Worm (Caenorhabditis elegans): ENCODE data around the gene mam-7.

The mam-7 gene

ce11 chrIII:9922310-9922709 lies 29.4 kb downstream of the mam-7 start:
- TF ChIP-seq ztf-29 (GFP tag; IDR thresholded peaks at IDR 0.05) = no peak
- no peak for TF ChIP-seq T22C8.4 (GFP tag; IDR thresholded peaks at IDR 0.05)
- TF ChIP-seq ztf-23 (GFP tag; IDR thresholded peaks at IDR 0.05) = no peak
- no peak for TF ChIP-seq cog-1 (tag; optimal IDR thresholded peaks at IDR 0.05)
- no peak for TF ChIP-seq med-1 (GFP tag; optimal IDR thresholded peaks at IDR 0.05; ENCODE audit: insufficient read depth)
- no peak for TF ChIP-seq ref-1 (GFP tag; conservative IDR thresholded peaks at IDR 0.05)
- TF ChIP-seq flt-1 (GFP tag; IDR thresholded peaks at IDR 0.05) = no peak
- no peak for TF ChIP-seq tab-1 (GFP tag; IDR thresholded peaks at IDR 0.05)
- TF ChIP-seq klf-2 (GFP tag; conservative IDR thresholded peaks at IDR 0.05) = no peak

DNA sequence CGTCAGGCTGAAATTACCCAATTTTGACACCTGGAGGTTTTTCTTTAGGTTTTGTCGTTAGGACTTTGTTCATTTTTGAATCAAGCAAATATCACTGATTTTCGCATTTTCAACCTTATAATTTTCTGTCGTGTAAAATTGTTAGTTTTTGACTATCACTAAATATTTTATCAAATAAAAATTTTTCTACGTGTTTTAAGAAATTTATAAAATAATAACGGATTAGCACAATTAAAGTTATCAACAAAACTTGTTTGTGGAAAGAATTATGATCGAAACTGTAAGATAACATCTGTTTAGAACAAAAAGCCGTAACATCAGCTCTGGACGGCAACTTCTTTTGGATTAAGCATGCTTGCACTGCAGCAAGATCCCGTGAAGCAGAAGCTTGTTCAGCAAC lies 29.9 kb downstream of the mam-7 start, which contains the start of gene cbp-2:
cbp-2 (plus strand) TSS at position 301 of the 400 bp plus-strand sequence.
- TF ChIP-seq T22C8.4 (GFP tag; IDR thresholded peaks at IDR 0.05) (no peak), cog-1 (tag; optimal IDR thresholded peaks at IDR 0.05) (no peak), ztf-29 (GFP tag; IDR thresholded peaks at IDR 0.05) (no peak), flt-1 (GFP tag; IDR thresholded peaks at IDR 0.05) (no peak), ztf-23 (GFP tag; IDR thresholded peaks at IDR 0.05) (no peak), tab-1 (GFP tag; IDR thresholded peaks at IDR 0.05) (no peak), med-1 (GFP tag; optimal IDR thresholded peaks at IDR 0.05; ENCODE audit: insufficient read depth) (no peak), klf-2 (GFP tag; conservative IDR thresholded peaks at IDR 0.05) (no peak), ref-1 (GFP tag; conservative IDR thresholded peaks at IDR 0.05) (no peak)

ce11 chrIII:9926650-9927049 lies 33.7 kb downstream of the mam-7 start, which contains the start of gene ttr-3:
TSS of gene ttr-3 (minus strand) at chrIII:9926750.
- no peak for TF ChIP-seq flt-1 (GFP tag; IDR thresholded peaks at IDR 0.05)
- no peak for TF ChIP-seq ztf-23 (GFP tag; IDR thresholded peaks at IDR 0.05)
- TF ChIP-seq ztf-29 (GFP tag; IDR thresholded peaks at IDR 0.05) = no peak
- no peak for TF ChIP-seq cog-1 (tag; optimal IDR thresholded peaks at IDR 0.05)
- TF ChIP-seq klf-2 (GFP tag; conservative IDR thresholded peaks at IDR 0.05) = no peak
- no peak for TF ChIP-seq ref-1 (GFP tag; conservative IDR thresholded peaks at IDR 0.05)
- no peak for TF ChIP-seq med-1 (GFP tag; optimal IDR thresholded peaks at IDR 0.05; ENCODE audit: insufficient read depth)
- TF ChIP-seq tab-1 (GFP tag; IDR thresholded peaks at IDR 0.05) = no peak
- no peak for TF ChIP-seq T22C8.4 (GFP tag; IDR thresholded peaks at IDR 0.05)

ce11 chrIII:9927378-9927777 lies 34.4 kb downstream of the mam-7 start, which contains the start of gene ttr-2:
TSS of gene ttr-2 (plus strand) at chrIII:9927769.
- no peak for TF ChIP-seq T22C8.4 (GFP tag; IDR thresholded peaks at IDR 0.05)
- no peak for TF ChIP-seq tab-1 (GFP tag; IDR thresholded peaks at IDR 0.05)
- no peak for TF ChIP-seq ref-1 (GFP tag; conservative IDR thresholded peaks at IDR 0.05)
- TF ChIP-seq cog-1 (tag; optimal IDR thresholded peaks at IDR 0.05) = no peak

DNA sequence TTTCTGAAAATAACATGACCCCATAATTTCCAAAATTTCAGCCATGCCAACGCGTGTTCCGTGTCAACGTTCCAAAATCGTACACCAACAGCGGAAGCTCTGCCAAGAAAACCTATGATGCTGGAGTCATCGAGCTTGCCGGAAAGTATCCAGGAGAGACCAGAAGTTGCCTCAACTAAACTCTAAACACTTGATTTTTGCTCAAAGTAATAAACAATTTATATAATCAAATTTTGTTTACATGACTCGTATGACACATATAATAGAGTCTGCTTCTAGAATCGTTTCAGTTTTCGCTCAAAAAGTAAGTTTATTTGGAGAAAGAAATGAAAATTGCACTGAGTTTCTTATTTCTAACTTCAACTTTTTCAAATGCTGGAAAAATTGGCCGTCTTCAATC lies 35.8 kb downstream of the mam-7 start, which contains the start of gene ttr-1:
ttr-1 (plus strand) TSS at position 301 of the 400 bp plus-strand sequence.
- TF ChIP-seq tab-1 (GFP tag; IDR thresholded peaks at IDR 0.05) = no peak
- no peak for TF ChIP-seq ref-1 (GFP tag; conservative IDR thresholded peaks at IDR 0.05)
- TF ChIP-seq cog-1 (tag; optimal IDR thresholded peaks at IDR 0.05) = no peak
- no peak for TF ChIP-seq flt-1 (GFP tag; IDR thresholded peaks at IDR 0.05)
- TF ChIP-seq med-1 (GFP tag; optimal IDR thresholded peaks at IDR 0.05; ENCODE audit: insufficient read depth) = no peak
- no peak for TF ChIP-seq T22C8.4 (GFP tag; IDR thresholded peaks at IDR 0.05)
- no peak for TF ChIP-seq klf-2 (GFP tag; conservative IDR thresholded peaks at IDR 0.05)
- TF ChIP-seq ztf-23 (GFP tag; IDR thresholded peaks at IDR 0.05) = no peak
- TF ChIP-seq ztf-29 (GFP tag; IDR thresholded peaks at IDR 0.05) = no peak

DNA sequence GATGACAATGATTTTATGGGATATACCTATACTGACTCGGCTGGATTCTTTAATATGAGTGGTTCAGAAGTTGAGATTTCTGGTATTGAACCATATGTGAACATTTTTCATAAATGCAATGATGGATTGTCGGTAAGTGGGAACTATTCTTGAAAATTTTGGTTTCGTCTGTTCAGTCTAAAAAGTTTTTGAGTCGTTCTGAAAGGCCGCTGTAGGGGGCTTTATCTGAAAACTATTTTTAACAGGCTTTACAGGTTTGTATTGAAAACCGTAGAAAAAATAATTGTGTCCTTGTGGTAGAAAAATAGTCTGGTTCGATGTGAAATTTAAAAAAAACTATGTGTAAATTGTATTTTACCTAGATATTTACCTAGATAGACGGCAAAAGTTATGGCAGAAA lies 36.6 kb downstream of the mam-7 start:
- no peak for TF ChIP-seq med-1 (GFP tag; optimal IDR thresholded peaks at IDR 0.05; ENCODE audit: insufficient read depth)
- TF ChIP-seq klf-2 (GFP tag; conservative IDR thresholded peaks at IDR 0.05) = no peak
- no peak for TF ChIP-seq T22C8.4 (GFP tag; IDR thresholded peaks at IDR 0.05)
- no peak for TF ChIP-seq ztf-29 (GFP tag; IDR thresholded peaks at IDR 0.05)
- TF ChIP-seq flt-1 (GFP tag; IDR thresholded peaks at IDR 0.05) = no peak
- TF ChIP-seq cog-1 (tag; optimal IDR thresholded peaks at IDR 0.05) = no peak
- TF ChIP-seq tab-1 (GFP tag; IDR thresholded peaks at IDR 0.05) = no peak
- TF ChIP-seq ref-1 (GFP tag; conservative IDR thresholded peaks at IDR 0.05) = no peak
- no peak for TF ChIP-seq ztf-23 (GFP tag; IDR thresholded peaks at IDR 0.05)

- TF ChIP-seq ztf-23 (GFP tag; IDR thresholded peaks at IDR 0.05) (no peak), med-1 (GFP tag; optimal IDR thresholded peaks at IDR 0.05; ENCODE audit: insufficient read depth) (no peak), cog-1 (tag; optimal IDR thresholded peaks at IDR 0.05) (no peak), tab-1 (GFP tag; IDR thresholded peaks at IDR 0.05) (no peak), ztf-29 (GFP tag; IDR thresholded peaks at IDR 0.05) (no peak), flt-1 (GFP tag; IDR thresholded peaks at IDR 0.05) (no peak), T22C8.4 (GFP tag; IDR thresholded peaks at IDR 0.05) (no peak), ref-1 (GFP tag; conservative IDR thresholded peaks at IDR 0.05) (no peak), klf-2 (GFP tag; conservative IDR thresholded peaks at IDR 0.05) (no peak)
Measured at ce11 chrIII:9930406-9930805, 37.5 kb downstream of the mam-7 start.

- no peak for TF ChIP-seq ztf-29 (GFP tag; IDR thresholded peaks at IDR 0.05)
Measured at ce11 chrIII:9932091-9932490, 39.1 kb downstream of the mam-7 start, which contains the start of gene dec-7. TSS of gene dec-7 (plus strand) at chrIII:9932398.

ce11 chrIII:9941020-9941674 lies 48.2 kb downstream of the mam-7 start, which contains the start of the genes K03H1.9 and K03H1.12:
TSS of gene K03H1.9 (minus strand) at chrIII:9941490.
TSS of gene K03H1.12 (plus strand) at chrIII:9941624.
- TF ChIP-seq ztf-29 (GFP tag; IDR thresholded peaks at IDR 0.05) (no peak), flt-1 (GFP tag; IDR thresholded peaks at IDR 0.05) (no peak), klf-2 (GFP tag; conservative IDR thresholded peaks at IDR 0.05) (no peak), tab-1 (GFP tag; IDR thresholded peaks at IDR 0.05) (no peak), ztf-23 (GFP tag; IDR thresholded peaks at IDR 0.05) (no peak), med-1 (GFP tag; optimal IDR thresholded peaks at IDR 0.05; ENCODE audit: insufficient read depth) (no peak), T22C8.4 (GFP tag; IDR thresholded peaks at IDR 0.05) (no peak), cog-1 (tag; optimal IDR thresholded peaks at IDR 0.05) (no peak), ref-1 (GFP tag; conservative IDR thresholded peaks at IDR 0.05) (no peak)

ce11 chrIII:9944723-9945122 lies 51.8 kb downstream of the mam-7 start, which contains the start of gene gln-2:
TSS of gene gln-2 (minus strand) at chrIII:9944823.
- TF ChIP-seq cog-1 (tag; optimal IDR thresholded peaks at IDR 0.05) (no peak), flt-1 (GFP tag; IDR thresholded peaks at IDR 0.05) (no peak), ztf-23 (GFP tag; IDR thresholded peaks at IDR 0.05) (no peak), ztf-29 (GFP tag; IDR thresholded peaks at IDR 0.05) (no peak)

Data from whole organism, midembryonic.